Fruit fly (Drosophila melanogaster) whole organism, wandering third instar larva: ENCODE results near the gene CG11951.
A peak's percentile ranks its signal among the peaks of the same experiment; 100 is the strongest.

Experiments
- Abd-B ChIP-seq: fragments of >200 bp; optimal IDR thresholded peaks from 2 replicates; lab custom pipeline; 2017; ENCODE audit warnings: missing biosample characterization, missing genetic modification characterization
- CG9705 ChIP-seq: fragments of 200-800 bp; sonication (Bioruptor generic); optimal IDR thresholded peaks from 2 replicates; lab custom pipeline; 2018; ENCODE audit warnings: missing biosample characterization, mild to moderate bottlenecking, missing genetic modification characterization
- Dfd ChIP-seq: fragments of >200 bp; optimal IDR thresholded peaks from 2 replicates; lab custom pipeline; 2017; ENCODE audit warnings: missing biosample characterization, missing genetic modification characterization
- GATAd ChIP-seq: sonication (Bioruptor generic); optimal IDR thresholded peaks from 2 replicates; lab custom pipeline; 2016; ENCODE audit warnings: missing biosample characterization, missing genetic modification characterization
- HLH106 ChIP-seq: fragments of 200-800 bp; optimal IDR thresholded peaks from 3 replicates; lab custom pipeline; 2019; ENCODE audit warnings: missing biosample characterization, mild to moderate bottlenecking, missing genetic modification characterization, moderate library complexity
- Hnf4 ChIP-seq: fragments of 200-800 bp; sonication (Bioruptor generic); optimal IDR thresholded peaks from 2 replicates; lab custom pipeline; 2016; ENCODE audit warnings: missing biosample characterization, mild to moderate bottlenecking, missing genetic modification characterization
- Hr78 ChIP-seq: fragments of >200 bp; optimal IDR thresholded peaks from 2 replicates; lab custom pipeline; 2017; ENCODE audit warnings: missing biosample characterization, missing genetic modification characterization
- Jra ChIP-seq: sonication (Bioruptor generic); optimal IDR thresholded peaks from 2 replicates; lab custom pipeline; 2016; ENCODE audit warnings: missing biosample characterization, missing genetic modification characterization
- Myc ChIP-seq: fragments of >200 bp; optimal IDR thresholded peaks from 2 replicates; lab custom pipeline; 2017
- OdsH ChIP-seq: fragments of 200-800 bp; sonication (Bioruptor generic); optimal IDR thresholded peaks from 2 replicates; lab custom pipeline; 2016; ENCODE audit warnings: missing biosample characterization, mild to moderate bottlenecking, missing genetic modification characterization
- Rel ChIP-seq, 2 experiments: fragments of 200-800 bp; sonication (Bioruptor generic) in 1 of 2; optimal IDR thresholded peaks; 2 replicates in 1 of 2; 3 replicates in 1 of 2; lab custom pipeline; 2016 to 2019; ENCODE audit warnings: mild to moderate bottlenecking in 2 of 2, missing biosample characterization in 2 of 2, missing genetic modification characterization in 2 of 2, moderate library complexity in 1 of 2
- Sp1 ChIP-seq: fragments of 200-800 bp; sonication (Bioruptor generic); optimal IDR thresholded peaks from 3 replicates; lab custom pipeline; 2019; ENCODE audit warnings: missing biosample characterization, mild to moderate bottlenecking, missing genetic modification characterization, moderate library complexity
- Vsx2 ChIP-seq: fragments of 200-300, 225-300 bp; sonication (Bioruptor generic); optimal IDR thresholded peaks from 2 replicates; lab custom pipeline; 2018; ENCODE audit warnings: missing biosample characterization, missing genetic modification characterization; ENCODE audit not compliant: partially characterized antibody
- br ChIP-seq: fragments of 200-800 bp; sonication (Bioruptor generic); optimal IDR thresholded peaks from 2 replicates; lab custom pipeline; 2016; ENCODE audit warnings: missing biosample characterization, missing genetic modification characterization
- brk ChIP-seq: fragments of 200-800 bp; sonication (Bioruptor generic); optimal IDR thresholded peaks from 2 replicates; lab custom pipeline; 2016; ENCODE audit warnings: missing biosample characterization, mild to moderate bottlenecking, missing genetic modification characterization
- dl ChIP-seq, 2 experiments: fragments of 175-275, 200-275 bp in 1 of 2; fragments of 200-275 bp in 1 of 2; sonication (Bioruptor generic); optimal IDR thresholded peaks; lab custom pipeline; 2018; ENCODE audit warnings: mild to moderate bottlenecking in 2 of 2, missing biosample characterization in 2 of 2, missing genetic modification characterization in 2 of 2, moderate library complexity in 2 of 2; ENCODE audit not compliant: partially characterized antibody in 2 of 2, insufficient read depth in 1 of 2
- dmrt93B ChIP-seq: fragments of 200-800 bp; sonication (Bioruptor generic); optimal IDR thresholded peaks from 2 replicates; lab custom pipeline; 2018; ENCODE audit warnings: missing biosample characterization, mild to moderate bottlenecking, missing genetic modification characterization
- dsf ChIP-seq: sonication (Bioruptor generic); optimal IDR thresholded peaks from 2 replicates; lab custom pipeline; 2016; ENCODE audit warnings: missing biosample characterization, missing genetic modification characterization, borderline replicate concordance
- ey ChIP-seq: fragments of 200-800 bp; sonication (Bioruptor generic); optimal IDR thresholded peaks from 2 replicates; lab custom pipeline; 2016; ENCODE audit warnings: missing biosample characterization, missing genetic modification characterization
- foxo ChIP-seq, 2 experiments: fragments of 200-800 bp; sonication (Bioruptor generic); optimal IDR thresholded peaks; 2 replicates in 1 of 2; 3 replicates in 1 of 2; lab custom pipeline; 2016 to 2017; ENCODE audit warnings: missing biosample characterization in 2 of 2, missing genetic modification characterization in 2 of 2
- fru ChIP-seq: fragments of 200-800 bp; sonication (Bioruptor generic); optimal IDR thresholded peaks from 3 replicates; lab custom pipeline; 2016; ENCODE audit warnings: missing biosample characterization, mild to moderate bottlenecking, missing genetic modification characterization
- lola ChIP-seq: fragments of >200 bp; optimal IDR thresholded peaks from 2 replicates; lab custom pipeline; 2017; ENCODE audit warnings: missing biosample characterization, missing genetic modification characterization
- pan ChIP-seq: fragments of >200 bp; optimal IDR thresholded peaks from 2 replicates; lab custom pipeline; 2017
- psq ChIP-seq: fragments of 200-800 bp; sonication (Bioruptor generic); optimal IDR thresholded peaks from 3 replicates; lab custom pipeline; 2017; ENCODE audit warnings: missing biosample characterization, mild to moderate bottlenecking, missing genetic modification characterization, moderate library complexity
- rgr ChIP-seq: fragments of 200-800 bp; sonication (Bioruptor generic); optimal IDR thresholded peaks from 3 replicates; lab custom pipeline; 2016; ENCODE audit warnings: missing biosample characterization, mild to moderate bottlenecking, missing genetic modification characterization
- sv ChIP-seq: fragments of 200-800 bp; sonication (Bioruptor generic); optimal IDR thresholded peaks from 3 replicates; lab custom pipeline; 2016; ENCODE audit warnings: missing biosample characterization, missing genetic modification characterization
- tai ChIP-seq: sonication (Bioruptor generic); optimal IDR thresholded peaks from 2 replicates; lab custom pipeline; 2016; ENCODE audit warnings: missing biosample characterization, missing genetic modification characterization
- usp ChIP-seq: fragments of >200 bp; optimal IDR thresholded peaks from 2 replicates; lab custom pipeline; 2017; ENCODE audit warnings: missing biosample characterization, missing genetic modification characterization
- woc ChIP-seq: sonication (Bioruptor generic); optimal IDR thresholded peaks from 2 replicates; lab custom pipeline; 2016; ENCODE audit warnings: missing biosample characterization, mild to moderate bottlenecking, missing genetic modification characterization

The CG11951 gene

dm6 chr3R:29265075-29265474 is 26.6 kb upstream of the CG11951 start:
- TF ChIP-seq Hr78 (GFP tag; lab: Kevin White, UChicago) (no peak), Sp1 (GFP tag; lab: Kevin White, UChicago) (peak; percentile 4), woc (GFP tag; lab: Kevin White, UChicago) (peak; percentile 11), Myc (lab: Kevin White, UChicago) (no peak), HLH106 (tag; lab: Kevin White, UChicago) (peak; percentile 13), foxo (GFP tag; optimal IDR thresholded peaks at IDR 0.05; lab: Kevin White, UChicago) (peak in 1 of 2 experiments; percentile 6), OdsH (GFP tag; lab: Kevin White, UChicago) (no peak), rgr (GFP tag; lab: Kevin White, UChicago) (no peak), fru (peak; percentile 12)
- TF ChIP-seq, all 38 proteins: peak for 5

DNA sequence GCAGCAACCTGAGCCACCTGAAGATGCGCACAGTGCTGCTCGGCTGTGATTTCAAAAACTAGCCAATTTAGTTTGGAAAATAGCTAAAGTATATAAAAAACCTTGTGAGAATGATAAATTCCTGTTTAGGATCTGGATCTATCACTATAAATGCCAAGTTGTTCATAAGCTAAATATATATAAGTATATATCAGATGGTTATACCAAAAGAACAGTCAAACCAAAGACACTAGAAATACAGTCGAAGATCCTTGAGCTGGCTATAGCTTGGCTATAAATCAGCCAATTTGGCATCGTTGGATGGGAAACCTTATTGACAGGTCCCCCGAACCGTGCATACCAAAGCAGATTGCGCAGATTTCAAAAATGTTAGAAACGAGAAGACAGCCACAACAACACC is 24.7 kb upstream of the CG11951 start:
- no peak for TF ChIP-seq Rel (GFP tag; optimal IDR thresholded peaks at IDR 0.05; lab: Kevin White, UChicago)
- TF ChIP-seq Rel (tag; optimal IDR thresholded peaks at IDR 0.05; lab: Kevin White, UChicago): no peak
- no peak for TF ChIP-seq ey (GFP tag; lab: Kevin White, UChicago)
- TF ChIP-seq Abd-B (GFP tag; lab: Kevin White, UChicago): no peak
- TF ChIP-seq psq: no peak
- TF ChIP-seq dsf (GFP tag; lab: Kevin White, UChicago): no peak
- TF ChIP-seq Sp1 (GFP tag; lab: Kevin White, UChicago): no peak
- TF ChIP-seq dl (GFP tag; optimal IDR thresholded peaks at IDR 0.05; lab: Kevin White, UChicago; ENCODE audit: insufficient read depth in 1 of 2, partially characterized antibody in 2 of 2): no peak
- TF ChIP-seq lola (GFP tag; lab: Kevin White, UChicago): no peak
- TF ChIP-seq Jra (GFP tag; lab: Kevin White, UChicago): no peak
- no peak for TF ChIP-seq br (GFP tag; lab: Kevin White, UChicago)
- TF ChIP-seq sv: no peak
- no peak for TF ChIP-seq Hr78 (GFP tag; lab: Kevin White, UChicago)
- TF ChIP-seq OdsH (GFP tag; lab: Kevin White, UChicago): no peak
- no peak for TF ChIP-seq Hnf4 (GFP tag; lab: Kevin White, UChicago)
- TF ChIP-seq pan (lab: Kevin White, UChicago): no peak

dm6 chr3R:29262481-29262880 is 24.0 kb upstream of the CG11951 start:
- TF ChIP-seq dmrt93B (no peak), Abd-B (GFP tag; lab: Kevin White, UChicago) (no peak), brk (GFP tag; lab: Kevin White, UChicago) (no peak), rgr (GFP tag; lab: Kevin White, UChicago) (no peak), psq (no peak), lola (GFP tag; lab: Kevin White, UChicago) (no peak), Dfd (GFP tag; lab: Kevin White, UChicago) (no peak), GATAd (no peak), Vsx2 (GFP tag; lab: Kevin White, UChicago) (no peak), Hr78 (GFP tag; lab: Kevin White, UChicago) (no peak), pan (lab: Kevin White, UChicago) (no peak)

- TF ChIP-seq tai (GFP tag; lab: Kevin White, UChicago) (no peak), br (GFP tag; lab: Kevin White, UChicago) (no peak), CG9705 (GFP tag; lab: Kevin White, UChicago) (no peak), Vsx2 (GFP tag; lab: Kevin White, UChicago) (no peak), fru (no peak), Rel (GFP tag; optimal IDR thresholded peaks at IDR 0.05; lab: Kevin White, UChicago) (no peak), Rel (tag; optimal IDR thresholded peaks at IDR 0.05; lab: Kevin White, UChicago) (no peak), usp (GFP tag; lab: Kevin White, UChicago) (no peak), Abd-B (GFP tag; lab: Kevin White, UChicago) (no peak), Dfd (GFP tag; lab: Kevin White, UChicago) (no peak)
Observed at dm6 chr3R:29259466-29260132, 21.1 kb upstream of the CG11951 start.
